Fruit fly (Drosophila melanogaster) whole organism: ENCODE measurements around the gene CG45690.

ENCODE experiments used
- Dll ChIP-seq: fragments of >200 bp; optimal IDR thresholded peaks from 2 replicates; lab custom pipeline; 2017
- psq ChIP-seq: fragments of >200 bp; optimal IDR thresholded peaks from 2 replicates; lab custom pipeline; 2017

DNA sequence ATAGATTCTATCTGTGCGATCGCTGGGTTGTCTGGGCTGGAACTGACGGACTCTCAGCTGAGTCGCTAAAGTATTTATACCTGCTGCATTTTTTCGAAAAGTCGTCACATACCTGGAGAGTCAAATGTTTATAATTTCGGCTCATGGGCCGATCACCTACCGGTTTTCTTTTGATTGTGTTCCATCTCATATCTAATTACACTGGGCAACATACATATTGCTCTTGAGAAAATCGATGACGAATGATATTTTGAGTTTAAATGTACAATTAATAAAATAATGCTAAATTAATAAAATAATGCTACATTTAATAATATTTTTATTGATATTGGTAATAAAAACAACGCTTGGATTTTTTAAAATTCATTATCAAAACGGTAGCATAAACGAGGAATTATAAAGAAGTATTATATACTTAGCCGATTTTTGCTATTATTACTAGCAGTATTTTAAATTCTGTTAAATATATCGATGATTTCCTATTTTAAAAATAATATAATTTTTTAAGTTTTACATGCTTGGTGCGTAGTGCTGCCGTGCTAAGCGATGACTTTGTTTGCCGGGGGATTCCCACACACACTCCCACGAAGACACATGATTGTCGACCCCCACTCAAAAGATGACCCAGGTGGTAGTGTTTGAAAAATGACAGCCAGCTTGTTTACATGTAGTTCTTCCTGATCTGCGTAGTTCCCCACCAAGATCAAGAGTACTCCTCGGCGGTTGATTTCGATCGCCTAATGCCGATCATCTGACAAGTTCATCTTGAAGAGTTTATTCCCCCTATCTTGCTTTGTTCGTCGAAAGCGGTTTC lies 31.3 kb downstream of the CG45690 start, which contains the start of gene CG7294:
- TF ChIP-seq psq (lab: Kevin White, UChicago) (no peak), Dll (lab: Kevin White, UChicago) (no peak)
